Worm (Caenorhabditis elegans): Measurements from ENCODE around the gene cfp-1.

Gene cfp-1

DNA sequence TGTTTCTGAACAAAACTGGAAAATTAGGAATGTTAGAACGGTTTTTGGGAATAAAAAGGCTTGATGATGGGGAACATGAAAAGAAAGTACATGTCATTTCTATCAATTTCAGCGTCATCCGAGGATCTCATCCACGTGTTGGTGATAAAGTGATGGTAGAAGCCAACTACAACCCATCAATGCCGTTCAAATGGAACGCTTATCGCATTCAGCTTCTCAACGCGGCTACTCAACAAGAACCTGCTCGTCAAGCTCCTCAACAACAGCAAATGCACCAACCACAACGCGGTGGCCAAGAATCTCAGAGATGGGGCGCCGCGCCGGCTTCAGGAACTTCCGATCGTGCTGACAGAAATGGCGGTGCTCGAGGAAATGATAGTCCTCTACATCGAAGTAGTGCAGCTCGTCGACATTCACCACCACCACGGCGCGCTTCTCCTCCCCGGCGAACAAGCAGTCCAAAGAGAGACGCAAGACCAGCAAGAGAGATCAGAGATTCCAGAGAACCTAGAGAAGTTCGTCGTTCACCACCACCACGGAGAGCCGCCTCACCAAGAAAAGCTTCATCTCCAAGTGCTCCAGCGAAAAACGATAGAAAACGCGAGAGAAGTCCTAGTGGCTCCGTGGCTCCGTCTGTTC is 5.1 kb upstream of the cfp-1 start (continued):
- TF ChIP-seq zfp-3 (GFP tag; conservative IDR thresholded peaks at IDR 0.05): no peak
- TF ChIP-seq Y5F2A.4 (GFP tag; optimal IDR thresholded peaks at IDR 0.05): peak; percentile 52
- TF ChIP-seq arid-1 (GFP tag; conservative IDR thresholded peaks at IDR 0.05): no peak
- TF ChIP-seq zfp-2 (tag; optimal IDR thresholded peaks at IDR 0.05): no peak
- no peak for TF ChIP-seq R02D3.7 (tag; optimal IDR thresholded peaks at IDR 0.05)
- TF ChIP-seq T20F7.1 (GFP tag; optimal IDR thresholded peaks at IDR 0.05): no peak
- TF ChIP-seq cey-2 (tag; optimal IDR thresholded peaks at IDR 0.05; ENCODE audit: borderline replicate concordance, insufficient read depth): no peak
- TF ChIP-seq unc-62 (GFP tag; optimal IDR thresholded peaks at IDR 0.05 in 1 of 2): peak in 1 of 2 experiments; percentile 80
- no peak for TF ChIP-seq unc-62 (tag; optimal IDR thresholded peaks at IDR 0.05)
- no peak for TF ChIP-seq spr-1 (tag; optimal IDR thresholded peaks at IDR 0.05)
- 0 out of 2 replicates have a peak, but pooled peaks have one; percentile 12 for TF ChIP-seq Y48G9A.11 (GFP tag; IDR thresholded peaks at IDR 0.05)
- no peak for TF ChIP-seq php-3 (GFP tag; IDR thresholded peaks at IDR 0.05)
- no peak for TF ChIP-seq egl-27 (tag; optimal IDR thresholded peaks at IDR 0.05)

DNA sequence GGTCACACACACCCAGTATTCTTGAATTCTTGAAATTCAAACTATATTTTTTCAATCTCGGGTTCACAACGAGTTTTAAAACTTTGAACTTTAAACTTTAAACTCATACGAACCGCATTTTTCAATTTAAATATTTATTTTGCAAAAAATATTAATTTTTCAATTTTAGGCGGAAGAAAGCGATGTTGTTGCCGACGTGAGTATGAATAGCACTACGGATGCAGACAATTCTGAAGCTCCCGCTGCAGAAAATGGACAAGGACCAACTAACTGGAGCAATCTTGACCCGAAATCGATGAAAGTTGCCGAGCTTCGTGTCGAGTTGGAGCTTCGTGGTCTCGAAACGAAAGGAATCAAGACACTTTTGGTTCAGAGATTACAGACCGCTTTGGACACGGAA is 2.8 kb upstream of the cfp-1 start:
- TF ChIP-seq ztf-11 (tag; optimal IDR thresholded peaks at IDR 0.05) (no peak), F10B5.3 (tag; optimal IDR thresholded peaks at IDR 0.05) (no peak), mdt-29 (GFP tag; IDR thresholded peaks at IDR 0.05) (no peak), F44E2.7 (GFP tag; IDR thresholded peaks at IDR 0.05) (no peak), unc-62 (GFP tag; optimal IDR thresholded peaks at IDR 0.05 in 1 of 2) (peak in 1 of 2 experiments; percentile 17), unc-62 (tag; optimal IDR thresholded peaks at IDR 0.05) (no peak), snpc-1.2 (GFP tag; IDR thresholded peaks at IDR 0.05) (0 out of 2 replicates have a peak, but pooled peaks have one; percentile 53)

DNA sequence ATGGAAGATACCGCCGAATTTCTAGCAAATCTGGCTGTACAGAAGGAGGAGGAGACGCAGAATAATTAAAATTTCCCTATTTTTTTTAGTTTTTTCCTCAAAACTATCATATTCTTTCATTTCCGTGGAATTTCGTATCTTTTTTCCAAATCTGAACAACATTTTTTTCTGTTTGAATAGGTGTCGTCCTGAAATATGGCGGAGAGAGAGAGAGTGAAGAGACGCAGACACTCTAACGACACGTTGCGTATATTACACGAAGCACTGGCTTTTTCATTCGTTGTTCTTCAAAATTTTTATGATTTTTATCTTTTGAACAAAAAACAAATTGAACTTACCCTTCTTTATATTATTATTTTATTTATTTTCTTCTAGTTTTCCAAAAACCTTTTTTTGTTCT is 5.7 kb downstream of the cfp-1 start:
- TF ChIP-seq lsy-2 (tag; optimal IDR thresholded peaks at IDR 0.05) (peak in 1 of 2 experiments; percentile 10), daf-12 (tag; optimal IDR thresholded peaks at IDR 0.05) (no peak), aha-1 (tag) (peak; percentile 51)

DNA sequence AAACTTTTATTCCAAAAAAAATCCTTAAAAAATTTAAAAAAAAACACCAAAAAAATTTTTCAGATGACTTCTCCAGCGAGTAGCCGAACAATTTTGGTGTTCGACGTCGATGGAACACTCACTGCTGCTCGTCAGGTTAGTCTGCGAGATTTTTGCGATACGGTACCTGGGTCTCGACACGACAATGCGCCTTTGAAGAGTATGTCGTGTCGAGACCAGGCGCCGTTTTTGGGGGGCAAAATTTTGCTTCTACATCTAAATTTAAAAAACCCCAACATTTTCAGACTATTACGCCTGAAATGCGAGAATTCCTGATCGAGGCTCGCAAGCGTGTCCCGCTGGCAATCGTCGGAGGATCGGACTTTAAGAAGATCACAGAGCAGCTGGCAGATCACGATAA is 6.3 kb downstream of the cfp-1 start, which contains the start of gene F52B11.2:
TSS of gene F52B11.2 (plus strand) at position 64 of the 400 bp plus-strand sequence.
- no peak for TF ChIP-seq fos-1 (tag; optimal IDR thresholded peaks at IDR 0.05)
- no peak for TF ChIP-seq ces-1 (GFP tag; optimal IDR thresholded peaks at IDR 0.05)
- TF ChIP-seq skn-1 (tag; optimal IDR thresholded peaks at IDR 0.05): no peak
- TF ChIP-seq nhr-77 (tag; optimal IDR thresholded peaks at IDR 0.05): no peak
- TF ChIP-seq nhr-76 (tag; optimal IDR thresholded peaks at IDR 0.05): no peak
- TF ChIP-seq dve-1 (tag; optimal IDR thresholded peaks at IDR 0.05; ENCODE audit: insufficient read depth): no peak
- TF ChIP-seq T26A8.4 (GFP tag; IDR thresholded peaks at IDR 0.05): no peak
- TF ChIP-seq cey-2 (tag; optimal IDR thresholded peaks at IDR 0.05; ENCODE audit: borderline replicate concordance, insufficient read depth): no peak
- no peak for TF ChIP-seq hlh-30 (tag; optimal IDR thresholded peaks at IDR 0.05; ENCODE audit: insufficient read depth)
- TF ChIP-seq spr-3 (GFP tag; optimal IDR thresholded peaks at IDR 0.05): no peak
- TF ChIP-seq daf-8 (GFP tag; IDR thresholded peaks at IDR 0.05): no peak
- peak; percentile 4 for TF ChIP-seq aha-1 (tag)
- TF ChIP-seq hif-1 (tag; optimal IDR thresholded peaks at IDR 0.05): peak in 1 of 2 experiments; percentile 18
- no peak for TF ChIP-seq dmd-9 (GFP tag; IDR thresholded peaks at IDR 0.05)
- no peak for TF ChIP-seq lsy-2 (tag; optimal IDR thresholded peaks at IDR 0.05)
- TF ChIP-seq nhr-25 (tag; optimal IDR thresholded peaks at IDR 0.05; ENCODE audit: borderline replicate concordance, insufficient read depth): no peak
- TF ChIP-seq F26F4.8 (GFP tag; conservative IDR thresholded peaks at IDR 0.05): no peak
- peak; percentile 18; the same call in 1 of the 2 replicates for TF ChIP-seq Y48G9A.11 (GFP tag; IDR thresholded peaks at IDR 0.05)
- no peak for TF ChIP-seq duxl-1 (tag; optimal IDR thresholded peaks at IDR 0.05; ENCODE audit: poor library complexity)
- TF ChIP-seq F49E8.2 (tag; optimal IDR thresholded peaks at IDR 0.05; ENCODE audit: borderline replicate concordance): no peak
- no peak for TF ChIP-seq ztf-7 (tag; optimal IDR thresholded peaks at IDR 0.05)
- no peak for TF ChIP-seq nhr-48 (tag; optimal IDR thresholded peaks at IDR 0.05)
- no peak for TF ChIP-seq ceh-44 (GFP tag; IDR thresholded peaks at IDR 0.05)
- no peak for TF ChIP-seq zfp-3 (GFP tag; conservative IDR thresholded peaks at IDR 0.05)
- no peak for TF ChIP-seq attf-4 (tag; optimal IDR thresholded peaks at IDR 0.05)
- no peak for TF ChIP-seq Y75B8A.6 (GFP tag; IDR thresholded peaks at IDR 0.05)

Data from whole organism, L4 larva.